Fruit fly (Drosophila melanogaster) whole organism, embryonic: ENCODE data around the gene klu.

Source experiments
- Adf1 ChIP-seq: fragments of 200-800 bp; sonication (Bioruptor generic); IDR thresholded peaks from 2 replicates; pipeline ENCODE4 v1.3.6; 2022; ENCODE audit warnings: missing biosample characterization, missing genetic modification characterization
- Antp ChIP-seq: fragments of 200-800 bp; sonication (Bioruptor generic); optimal IDR thresholded peaks from 3 replicates; lab custom pipeline; 2016; ENCODE audit warnings: missing biosample characterization, missing genetic modification characterization
- Atf3 ChIP-seq: fragments of 200-800 bp; sonication (Bioruptor generic); optimal IDR thresholded peaks from 3 replicates; lab custom pipeline; 2016; ENCODE audit warnings: missing biosample characterization, missing genetic modification characterization
- C15 ChIP-seq: fragments of 200-800 bp; sonication (Bioruptor generic); IDR thresholded peaks from 3 replicates; pipeline ENCODE4 v1.3.6; 2022; ENCODE audit warnings: missing biosample characterization, missing genetic modification characterization
- CG10543 ChIP-seq: fragments of 200-800 bp; sonication (Bioruptor generic); optimal IDR thresholded peaks from 3 replicates; lab custom pipeline; 2017; ENCODE audit warnings: missing biosample characterization, mild to moderate bottlenecking, missing genetic modification characterization, moderate library complexity
- CG11093 ChIP-seq: fragments of 200-800 bp; sonication (Bioruptor generic); IDR thresholded peaks from 3 replicates; pipeline ENCODE4 v1.3.6; 2022; ENCODE audit warnings: missing biosample characterization, missing genetic modification characterization
- CG11247 ChIP-seq: fragments of 200-800 bp; sonication (Bioruptor generic); IDR thresholded peaks from 2 replicates; pipeline ENCODE4 v1.3.6; 2022; ENCODE audit warnings: missing biosample characterization, missing genetic modification characterization
- CG11723 ChIP-seq: fragments of 200-800 bp; sonication (Bioruptor generic); optimal IDR thresholded peaks from 2 replicates; lab custom pipeline; 2017; ENCODE audit warnings: missing biosample characterization, mild to moderate bottlenecking, missing genetic modification characterization
- CG12155 ChIP-seq: fragments of 200-800 bp; sonication (Bioruptor generic); optimal IDR thresholded peaks from 3 replicates; lab custom pipeline; 2016; ENCODE audit warnings: missing biosample characterization, missing genetic modification characterization
- CG13123 ChIP-seq: fragments of 200-800 bp; sonication (Bioruptor generic); optimal IDR thresholded peaks from 2 replicates; lab custom pipeline; 2016; ENCODE audit warnings: missing biosample characterization, missing genetic modification characterization
- CG13775 ChIP-seq: fragments of 200-800 bp; sonication (Bioruptor generic); optimal IDR thresholded peaks from 3 replicates; lab custom pipeline; 2017; ENCODE audit warnings: missing biosample characterization, mild to moderate bottlenecking, missing genetic modification characterization
- CG14710 ChIP-seq: fragments of 200-800 bp; sonication (Bioruptor generic); optimal IDR thresholded peaks from 3 replicates; lab custom pipeline; 2019; ENCODE audit warnings: missing biosample characterization, mild to moderate bottlenecking, missing genetic modification characterization, moderate library complexity
- CG2875 ChIP-seq: fragments of 200-800 bp; sonication (Bioruptor generic); optimal IDR thresholded peaks from 2 replicates; lab custom pipeline; 2017; ENCODE audit warnings: missing biosample characterization, mild to moderate bottlenecking, missing genetic modification characterization, missing genetic modification reagents
- CG30403 ChIP-seq: fragments of 200-800 bp; sonication (Bioruptor generic); optimal IDR thresholded peaks from 3 replicates; lab custom pipeline; 2016; ENCODE audit warnings: missing biosample characterization, missing genetic modification characterization
- CG30431 ChIP-seq: fragments of 200-800 bp; sonication (Bioruptor generic); optimal IDR thresholded peaks from 2 replicates; lab custom pipeline; 2017; ENCODE audit warnings: missing biosample characterization, missing genetic modification characterization
- CG3163 ChIP-seq: fragments of 200-800 bp; sonication (Bioruptor generic); optimal IDR thresholded peaks from 3 replicates; lab custom pipeline; 2016; ENCODE audit warnings: missing biosample characterization, missing genetic modification characterization
- CG6683 ChIP-seq: fragments of 200-800 bp; sonication (Bioruptor generic); optimal IDR thresholded peaks from 2 replicates; lab custom pipeline; 2017; ENCODE audit warnings: missing biosample characterization, mild to moderate bottlenecking, missing genetic modification characterization, missing genetic modification reagents
- CG6813 ChIP-seq: fragments of 200-800 bp; sonication (Bioruptor generic); optimal IDR thresholded peaks from 2 replicates; lab custom pipeline; 2017; ENCODE audit warnings: missing biosample characterization, missing genetic modification characterization, mild to moderate bottlenecking, moderate library complexity, missing genetic modification reagents
- CG7357 ChIP-seq: fragments of 200-800 bp; sonication (Bioruptor generic); IDR thresholded peaks from 3 replicates; pipeline ENCODE4 v1.3.6; 2022; ENCODE audit warnings: missing biosample characterization, missing genetic modification characterization
- CG8281 ChIP-seq: fragments of 200-800 bp; sonication (Bioruptor generic); optimal IDR thresholded peaks from 2 replicates; lab custom pipeline; 2018; ENCODE audit warnings: missing biosample characterization, mild to moderate bottlenecking, missing genetic modification characterization, moderate library complexity
- CG8944 ChIP-seq: fragments of 200-800 bp; sonication (Bioruptor generic); optimal IDR thresholded peaks from 3 replicates; lab custom pipeline; 2016; ENCODE audit warnings: missing biosample characterization, missing genetic modification characterization
- CTCF ChIP-seq: fragments of 200-800 bp; sonication (Bioruptor generic); optimal IDR thresholded peaks from 2 replicates; lab custom pipeline; 2017; ENCODE audit warnings: missing biosample characterization, mild to moderate bottlenecking, missing genetic modification characterization, moderate library complexity
- Dll ChIP-seq: fragments of 200-800 bp; sonication (Bioruptor generic); IDR thresholded peaks from 4 replicates; pipeline ENCODE4 v1.3.6; 2022; ENCODE audit warnings: missing biosample characterization, missing genetic modification characterization; ENCODE audit not compliant: partially characterized antibody
- ERR ChIP-seq: fragments of 200-800 bp; sonication (Bioruptor generic); optimal IDR thresholded peaks from 2 replicates; lab custom pipeline; 2016; ENCODE audit warnings: missing biosample characterization, missing genetic modification characterization
- HHEX ChIP-seq: fragments of 200-800 bp; sonication (Bioruptor generic); optimal IDR thresholded peaks from 3 replicates; lab custom pipeline; 2017; ENCODE audit warnings: missing biosample characterization, mild to moderate bottlenecking, missing genetic modification characterization, missing genetic modification reagents
- HLH4C ChIP-seq: fragments of 200-800 bp; sonication (Bioruptor generic); IDR thresholded peaks from 3 replicates; pipeline ENCODE4 v1.3.6; 2022; ENCODE audit warnings: missing biosample characterization, missing genetic modification characterization; ENCODE audit not compliant: partially characterized antibody
- HLHmδ ChIP-seq: fragments of 200-800 bp; sonication (Bioruptor generic); optimal IDR thresholded peaks from 2 replicates; lab custom pipeline; 2018; ENCODE audit warnings: missing biosample characterization, mild to moderate bottlenecking, missing genetic modification characterization, moderate library complexity
- Hmr ChIP-seq: fragments of 200-800 bp; sonication (Bioruptor generic); optimal IDR thresholded peaks from 3 replicates; lab custom pipeline; 2017; ENCODE audit warnings: mild to moderate bottlenecking, missing biosample characterization, missing genetic modification reagents, missing genetic modification characterization
- Hr39 ChIP-seq: fragments of >200 bp; optimal IDR thresholded peaks from 2 replicates; lab custom pipeline; 2017
- Hr78 ChIP-seq, 2 experiments: fragments of 200-800 bp in 1 of 2; fragments of >200 bp in 1 of 2; sonication (Bioruptor generic) in 1 of 2; optimal IDR thresholded peaks; 2 replicates each; lab custom pipeline; 2017 to 2019; ENCODE audit warnings: missing biosample characterization in 2 of 2, missing genetic modification characterization in 2 of 2, mild to moderate bottlenecking in 1 of 2, moderate library complexity in 1 of 2
- Nf-YA ChIP-seq: fragments of 200-800 bp; sonication (Bioruptor generic); IDR thresholded peaks from 2 replicates; pipeline ENCODE4 v1.3.6; 2022; ENCODE audit warnings: missing biosample characterization, missing genetic modification characterization
- Nf-YB ChIP-seq: fragments of 200-800 bp; sonication (Bioruptor generic); optimal IDR thresholded peaks from 3 replicates; lab custom pipeline; 2019; ENCODE audit warnings: missing biosample characterization, mild to moderate bottlenecking, missing genetic modification characterization, moderate library complexity
- Pdp1 ChIP-seq, 2 experiments: fragments of 200-800 bp; sonication (Bioruptor generic); optimal IDR thresholded peaks; 3 replicates each; lab custom pipeline; 2016; ENCODE audit warnings: missing biosample characterization in 2 of 2, missing genetic modification characterization in 2 of 2, mild to moderate bottlenecking in 1 of 2, moderate library complexity in 1 of 2
- btn ChIP-seq: fragments of 200-800 bp; sonication (Bioruptor generic); optimal IDR thresholded peaks from 2 replicates; lab custom pipeline; 2016; ENCODE audit warnings: missing biosample characterization, missing genetic modification characterization
- crc ChIP-seq: fragments of 200-800 bp; sonication (Bioruptor generic); optimal IDR thresholded peaks from 2 replicates; lab custom pipeline; 2016; ENCODE audit warnings: missing biosample characterization, missing genetic modification characterization
- dpn ChIP-seq, 2 experiments: fragments of 200-800 bp; sonication (Bioruptor generic); optimal IDR thresholded peaks; 3 replicates each; lab custom pipeline; 2016; ENCODE audit warnings: missing biosample characterization in 2 of 2, missing genetic modification characterization in 2 of 2
- dysf ChIP-seq: fragments of 200-800 bp; sonication (Bioruptor generic); IDR thresholded peaks from 3 replicates; pipeline ENCODE4 v1.3.6; 2022; ENCODE audit warnings: missing biosample characterization, missing genetic modification characterization
- esg ChIP-seq: fragments of 200-800 bp; sonication (Bioruptor generic); conservative IDR thresholded peaks from 2 replicates; pipeline ENCODE4 v1.3.6; 2022; ENCODE audit warnings: missing biosample characterization, missing genetic modification characterization
- fd102C ChIP-seq: fragments of 200-800 bp; sonication (Bioruptor generic); optimal IDR thresholded peaks from 2 replicates; lab custom pipeline; 2018; ENCODE audit warnings: missing biosample characterization, mild to moderate bottlenecking, missing genetic modification characterization, moderate library complexity
- fd96Cb ChIP-seq: fragments of 200-800 bp; sonication (Bioruptor generic); optimal IDR thresholded peaks from 2 replicates; lab custom pipeline; 2018; ENCODE audit warnings: missing biosample characterization, mild to moderate bottlenecking, missing genetic modification characterization, moderate library complexity
- fru ChIP-seq: fragments of >200 bp; optimal IDR thresholded peaks from 2 replicates; lab custom pipeline; 2017
- grau ChIP-seq: fragments of 200-800 bp; optimal IDR thresholded peaks from 3 replicates; lab custom pipeline; 2019; ENCODE audit warnings: missing biosample characterization, mild to moderate bottlenecking, missing genetic modification characterization, moderate library complexity
- grn ChIP-seq: fragments of 200-800 bp; sonication (Bioruptor generic); optimal IDR thresholded peaks from 3 replicates; lab custom pipeline; 2017; ENCODE audit warnings: missing biosample characterization, missing genetic modification characterization
- jing ChIP-seq: fragments of 200-800 bp; sonication (Bioruptor generic); optimal IDR thresholded peaks from 2 replicates; lab custom pipeline; 2018; ENCODE audit warnings: missing biosample characterization, mild to moderate bottlenecking, missing genetic modification characterization
- lola ChIP-seq, 3 experiments: fragments of >200 bp in 2 of 3; fragments of 200-800 bp in 1 of 3; sonication (Bioruptor generic) in 1 of 3; optimal IDR thresholded peaks; 2 replicates each; lab custom pipeline; 2017 to 2019; ENCODE audit warnings: missing biosample characterization in 3 of 3, missing genetic modification characterization in 3 of 3, mild to moderate bottlenecking in 1 of 3, moderate library complexity in 1 of 3
- mirr ChIP-seq: fragments of 200-800 bp; sonication (Bioruptor generic); optimal IDR thresholded peaks from 3 replicates; lab custom pipeline; 2018; ENCODE audit warnings: missing biosample characterization, mild to moderate bottlenecking, missing genetic modification characterization
- onecut ChIP-seq: fragments of 200-800 bp; sonication (Bioruptor generic); IDR thresholded peaks from 2 replicates; pipeline ENCODE4 v1.3.6; 2022; ENCODE audit warnings: missing biosample characterization, missing genetic modification characterization
- pzg ChIP-seq: fragments of 200-800 bp; sonication (Bioruptor generic); optimal IDR thresholded peaks from 3 replicates; lab custom pipeline; 2018; ENCODE audit warnings: missing biosample characterization, mild to moderate bottlenecking, missing genetic modification characterization, moderate library complexity
- shn ChIP-seq: fragments of 200-800 bp; sonication (Bioruptor generic); optimal IDR thresholded peaks from 3 replicates; lab custom pipeline; 2016; ENCODE audit warnings: missing biosample characterization, missing genetic modification characterization
- usp ChIP-seq: fragments of >200 bp; optimal IDR thresholded peaks from 2 replicates; lab custom pipeline; 2017; ENCODE audit warnings: missing biosample characterization, missing genetic modification characterization
- vvl ChIP-seq: fragments of 200-800 bp; sonication (Bioruptor generic); IDR thresholded peaks from 2 replicates; pipeline ENCODE4 v1.3.6; 2022; ENCODE audit warnings: missing biosample characterization, missing genetic modification characterization
- z ChIP-seq: fragments of 200-800 bp; sonication (Bioruptor generic); IDR thresholded peaks from 3 replicates; pipeline ENCODE4 v1.3.6; 2022; ENCODE audit warnings: missing biosample characterization, missing genetic modification characterization

klu gene

dm6 chr3L:11010410-11010827 lies 1.4 kb upstream of the klu start:
- TF ChIP-seq vvl (GFP tag; lab: Robert Waterston, UW) = peak; percentile 55; the same call in 1 of the 2 replicates
- TF ChIP-seq lola (GFP tag; optimal IDR thresholded peaks at IDR 0.05; lab: Kevin White, UChicago) = peak in 1 of 3 experiments; percentile 69
- no peak for TF ChIP-seq HHEX (GFP tag; lab: Kevin White, UChicago)
- TF ChIP-seq Antp (GFP tag; lab: Kevin White, UChicago) = no peak
- TF ChIP-seq Nf-YB (GFP tag; lab: Kevin White, UChicago) = peak; percentile 98
- no peak for TF ChIP-seq crc
- no peak for TF ChIP-seq fd102C
- TF ChIP-seq Atf3 (GFP tag; lab: Kevin White, UChicago) = no peak
- TF ChIP-seq CG3163 (GFP tag; lab: Kevin White, UChicago) = peak; percentile 69
- TF ChIP-seq dpn (GFP tag; optimal IDR thresholded peaks at IDR 0.05; lab: Kevin White, UChicago) = peak in 1 of 2 experiments; percentile 5
- TF ChIP-seq z = peak; percentile 70; the same call in 2 of the 3 replicates
- no peak for TF ChIP-seq Hr39 (lab: Kevin White, UChicago)
- TF ChIP-seq jing (GFP tag; lab: Kevin White, UChicago) = no peak
- no peak for TF ChIP-seq fd96Cb (tag; lab: Kevin White, UChicago)
- no peak for TF ChIP-seq shn (GFP tag; lab: Kevin White, UChicago)
- no peak for TF ChIP-seq CG7357 (GFP tag; lab: Robert Waterston, UW)
- peak; percentile 55 for TF ChIP-seq CG10543 (GFP tag; lab: Kevin White, UChicago)
- TF ChIP-seq Nf-YA (GFP tag; lab: Robert Waterston, UW) = peak; percentile 84
- no peak for TF ChIP-seq CTCF
- TF ChIP-seq CG6813 (GFP tag; lab: Kevin White, UChicago) = no peak
- TF ChIP-seq Hr78 (GFP tag; optimal IDR thresholded peaks at IDR 0.05; lab: Kevin White, UChicago) = no peak
- no peak for TF ChIP-seq pzg (GFP tag; lab: Kevin White, UChicago)
- TF ChIP-seq mirr (GFP tag; lab: Kevin White, UChicago) = peak; percentile 49
- TF ChIP-seq CG11247 (GFP tag; lab: Robert Waterston, UW) = no peak
- no peak for TF ChIP-seq CG8281
- no peak for TF ChIP-seq CG13123 (GFP tag; lab: Kevin White, UChicago)
- no peak for TF ChIP-seq Pdp1 (GFP tag; optimal IDR thresholded peaks at IDR 0.05; lab: Kevin White, UChicago)
- TF ChIP-seq HLHmδ (GFP tag; lab: Kevin White, UChicago) = no peak
- no peak for TF ChIP-seq onecut (GFP tag; lab: Robert Waterston, UW)
- no peak for TF ChIP-seq dysf (GFP tag; lab: Robert Waterston, UW)
- TF ChIP-seq Adf1 (GFP tag; lab: Robert Waterston, UW) = peak; percentile 89
- no peak for TF ChIP-seq C15 (GFP tag; lab: Robert Waterston, UW)
- TF ChIP-seq grau (tag; lab: Kevin White, UChicago) = no peak
- peak; percentile 39; the same call in 2 of the 3 replicates for TF ChIP-seq HLH4C (GFP tag; lab: Robert Waterston, UW)
- no peak for TF ChIP-seq CG8944 (GFP tag; lab: Kevin White, UChicago)
- TF ChIP-seq ERR = no peak
- TF ChIP-seq Hmr (GFP tag; lab: Kevin White, UChicago) = no peak
- TF ChIP-seq usp = no peak
- no peak for TF ChIP-seq CG30431 (GFP tag; lab: Kevin White, UChicago)
- no peak for TF ChIP-seq CG11093 (GFP tag; lab: Robert Waterston, UW)
- peak; percentile 36; the same call in 1 of the 4 replicates for TF ChIP-seq Dll (GFP tag; lab: Robert Waterston, UW)
- TF ChIP-seq CG11723 (GFP tag; lab: Kevin White, UChicago) = no peak
- TF ChIP-seq esg (GFP tag; lab: Robert Waterston, UW) = no peak
- no peak for TF ChIP-seq CG30403 (GFP tag; lab: Kevin White, UChicago)
- no peak for TF ChIP-seq CG6683 (GFP tag; lab: Kevin White, UChicago)
- no peak for TF ChIP-seq CG2875 (GFP tag; lab: Kevin White, UChicago)
- TF ChIP-seq fru (lab: Kevin White, UChicago) = no peak
- no peak for TF ChIP-seq grn
- TF ChIP-seq CG13775 = no peak
- TF ChIP-seq CG14710 (tag; lab: Kevin White, UChicago) = no peak
- TF ChIP-seq CG12155 = no peak
- no peak for TF ChIP-seq btn (GFP tag; lab: Kevin White, UChicago)
